Worm (Caenorhabditis elegans) whole organism, L3 larva: ENCODE data around the gene fipr-4.

Experiments
- aly-2 ChIP-seq: fragments of 150-350 bp; optimal IDR thresholded peaks from 2 replicates; lab custom pipeline; 2014; ENCODE audit warnings: missing biosample characterization, missing genetic modification characterization
- elt-3 ChIP-seq, 3 experiments: fragments of 150-350 bp in 1 of 3; sonication (generic microtip) in 2 of 3; optimal IDR thresholded peaks; 2 replicates in 2 of 3; 4 replicates in 1 of 3; lab custom pipeline; 2014 to 2017; ENCODE audit warnings: missing biosample characterization in 3 of 3, missing genetic modification characterization in 3 of 3
- fkh-10 ChIP-seq: sonication (generic microtip); optimal IDR thresholded peaks from 2 replicates; lab custom pipeline; 2017; ENCODE audit warnings: missing biosample characterization, missing genetic modification reagents, missing genetic modification characterization
- nhr-25 ChIP-seq: sonication (generic microtip); optimal IDR thresholded peaks from 2 replicates; lab custom pipeline; 2017; ENCODE audit warnings: missing biosample characterization, missing genetic modification characterization
- snpc-4 ChIP-seq: fragments of 150-350 bp; optimal IDR thresholded peaks from 2 replicates; lab custom pipeline; 2014; ENCODE audit warnings: missing biosample characterization, missing genetic modification characterization
- tbx-2 ChIP-seq: sonication (generic microtip); optimal IDR thresholded peaks from 2 replicates; lab custom pipeline; 2016; ENCODE audit warnings: mild to moderate bottlenecking, missing genetic modification characterization, missing compliant biosample characterization
- unc-62 ChIP-seq: fragments of 150-350 bp; sonication (generic microtip); optimal IDR thresholded peaks from 4 replicates; lab custom pipeline; 2014; ENCODE audit warnings: missing biosample characterization, missing genetic modification reagents, missing genetic modification characterization
- ztf-11 ChIP-seq: fragments of 150-350 bp; optimal IDR thresholded peaks from 2 replicates; lab custom pipeline; 2014; ENCODE audit warnings: missing biosample characterization, missing genetic modification characterization
- ztf-4 ChIP-seq: fragments of 150-350 bp; optimal IDR thresholded peaks from 2 replicates; lab custom pipeline; 2014; ENCODE audit warnings: missing biosample characterization, missing genetic modification characterization

ce11 chrV:10190081-10190556 is 38.1 kb downstream of the fipr-4 start, which contains the start of gene ZK856.5:
- TF ChIP-seq ztf-11 (tag; lab: Kevin White, UChicago) (no peak), elt-3 (tag; optimal IDR thresholded peaks at IDR 0.05; lab: Kevin White, UChicago) (no peak), unc-62 (no peak), fkh-10 (GFP tag; lab: Kevin White, UChicago) (no peak), nhr-25 (tag; lab: Kevin White, UChicago) (no peak), aly-2 (tag; lab: Kevin White, UChicago) (no peak), tbx-2 (tag; lab: Kevin White, UChicago) (no peak), snpc-4 (tag; lab: Kevin White, UChicago) (no peak), ztf-4 (tag; lab: Kevin White, UChicago) (no peak)
